Worm (Caenorhabditis elegans): ENCODE measurements around the gene atgp-1.
"Not testable (repeated sequence)": the region's sequence is repeated elsewhere in the genome, so short reads cannot be mapped to it uniquely, and the experiment has no call there.

The atgp-1 gene

ce11 chrIV:17294489-17294888 is 25.3 kb downstream of the atgp-1 start, which contains the start of gene T28F3.5:
TSS of gene T28F3.5 (plus strand) at chrIV:17294789.
- TF ChIP-seq bed-3 (GFP tag; optimal IDR thresholded peaks at IDR 0.05) (no peak), elt-3 (tag; optimal IDR thresholded peaks at IDR 0.05) (no peak), pha-4 (tag; optimal IDR thresholded peaks at IDR 0.05) (no peak), M03D4.4 (tag; optimal IDR thresholded peaks at IDR 0.05) (no peak), mab-5 (tag; optimal IDR thresholded peaks at IDR 0.05) (no peak), snpc-4 (tag; optimal IDR thresholded peaks at IDR 0.05) (no peak), nhr-12 (tag; optimal IDR thresholded peaks at IDR 0.05) (no peak), unc-39 (tag; optimal IDR thresholded peaks at IDR 0.05) (no peak), ztf-11 (tag; optimal IDR thresholded peaks at IDR 0.05) (no peak), lsy-2 (tag; optimal IDR thresholded peaks at IDR 0.05) (no peak), ceh-39 (tag; optimal IDR thresholded peaks at IDR 0.05) (no peak), lin-32 (GFP tag; optimal IDR thresholded peaks at IDR 0.05) (no peak), elt-1 (tag; optimal IDR thresholded peaks at IDR 0.05; ENCODE audit: borderline replicate concordance, insufficient read depth) (no peak), ham-2 (GFP tag; optimal IDR thresholded peaks at IDR 0.05) (no peak), mep-1 (tag; optimal IDR thresholded peaks at IDR 0.05) (no peak), tbx-8 (GFP tag; optimal IDR thresholded peaks at IDR 0.05) (no peak), mls-2 (tag; optimal IDR thresholded peaks at IDR 0.05) (no peak), ces-1 (GFP tag; optimal IDR thresholded peaks at IDR 0.05) (no peak), hlh-1 (tag; optimal IDR thresholded peaks at IDR 0.05) (no peak)

ce11 chrIV:17301933-17302332 is 32.8 kb downstream of the atgp-1 start, which contains the start of gene ifta-2:
TSS of gene ifta-2 (minus strand) at chrIV:17302033.
- TF ChIP-seq drap-1 (GFP tag; optimal IDR thresholded peaks at IDR 0.05) (no peak), nhr-76 (tag; optimal IDR thresholded peaks at IDR 0.05) (no peak), ceh-39 (tag; optimal IDR thresholded peaks at IDR 0.05) (no peak), hlh-1 (tag; optimal IDR thresholded peaks at IDR 0.05) (no peak), lin-13 (tag; optimal IDR thresholded peaks at IDR 0.05) (no peak), snpc-4 (tag; optimal IDR thresholded peaks at IDR 0.05) (no peak), ceh-43 (GFP tag; optimal IDR thresholded peaks at IDR 0.05) (no peak), elt-1 (tag; optimal IDR thresholded peaks at IDR 0.05; ENCODE audit: borderline replicate concordance, insufficient read depth) (no peak)

- not testable (repeated sequence) for TF ChIP-seq lin-32 (GFP tag; optimal IDR thresholded peaks at IDR 0.05); nhr-237 (tag; optimal IDR thresholded peaks at IDR 0.05); hlh-1 (tag; optimal IDR thresholded peaks at IDR 0.05)
Measured at ce11 chrIV:17307223-17307622, 38.1 kb downstream of the atgp-1 start, which contains the start of gene T28F3.8. TSS of gene T28F3.8 (minus strand) at chrIV:17307323.

- TF ChIP-seq tbx-8 (GFP tag; optimal IDR thresholded peaks at IDR 0.05) (no peak), nhr-2 (tag; optimal IDR thresholded peaks at IDR 0.05) (no peak), elt-3 (tag; optimal IDR thresholded peaks at IDR 0.05) (no peak), nhr-76 (tag; optimal IDR thresholded peaks at IDR 0.05) (no peak), ceh-39 (tag; optimal IDR thresholded peaks at IDR 0.05) (no peak), lin-32 (GFP tag; optimal IDR thresholded peaks at IDR 0.05) (no peak), zip-8 (tag; optimal IDR thresholded peaks at IDR 0.05) (no peak), elt-1 (tag; optimal IDR thresholded peaks at IDR 0.05; ENCODE audit: borderline replicate concordance, insufficient read depth) (no peak), drap-1 (GFP tag; optimal IDR thresholded peaks at IDR 0.05) (no peak), ceh-43 (GFP tag; optimal IDR thresholded peaks at IDR 0.05) (no peak), unc-62 (GFP tag; optimal IDR thresholded peaks at IDR 0.05) (no peak), ces-1 (GFP tag; optimal IDR thresholded peaks at IDR 0.05) (no peak), mls-2 (tag; optimal IDR thresholded peaks at IDR 0.05) (no peak), ztf-11 (tag; optimal IDR thresholded peaks at IDR 0.05) (no peak), pha-4 (tag; optimal IDR thresholded peaks at IDR 0.05) (no peak), unc-120 (tag; optimal IDR thresholded peaks at IDR 0.05; ENCODE audit: poor library complexity, severe bottlenecking) (no peak), hlh-1 (tag; optimal IDR thresholded peaks at IDR 0.05) (no peak), lin-13 (tag; optimal IDR thresholded peaks at IDR 0.05) (no peak), sptf-1 (tag; optimal IDR thresholded peaks at IDR 0.05) (no peak)
Measured at ce11 chrIV:17308211-17308610, 39.1 kb downstream of the atgp-1 start, which contains the start of gene T28F3.9. TSS of gene T28F3.9 (plus strand) at chrIV:17308511.

- TF ChIP-seq unc-39 (tag; optimal IDR thresholded peaks at IDR 0.05) (no peak), flh-1 (GFP tag; optimal IDR thresholded peaks at IDR 0.05) (no peak), snpc-4 (tag; optimal IDR thresholded peaks at IDR 0.05) (no peak), unc-120 (tag; optimal IDR thresholded peaks at IDR 0.05; ENCODE audit: poor library complexity, severe bottlenecking) (no peak), mls-2 (tag; optimal IDR thresholded peaks at IDR 0.05) (no peak), blmp-1 (tag; optimal IDR thresholded peaks at IDR 0.05) (no peak), ceh-43 (GFP tag; optimal IDR thresholded peaks at IDR 0.05) (no peak), M03D4.4 (tag; optimal IDR thresholded peaks at IDR 0.05) (no peak), sptf-1 (tag; optimal IDR thresholded peaks at IDR 0.05) (no peak), sem-2 (GFP tag; optimal IDR thresholded peaks at IDR 0.05) (no peak), bed-3 (GFP tag; optimal IDR thresholded peaks at IDR 0.05) (no peak), ces-1 (GFP tag; optimal IDR thresholded peaks at IDR 0.05) (no peak)
Measured at ce11 chrIV:17311842-17312241, 42.7 kb downstream of the atgp-1 start, which contains the start of gene snf-9. TSS of gene snf-9 (plus strand) at chrIV:17312142.
